Worm (Caenorhabditis elegans) whole organism, L4 larva: Measurements from ENCODE around the gene C08F8.6.

ENCODE experiments used
- F49E8.2 ChIP-seq: sonication (generic microtip); optimal IDR thresholded peaks from 2 replicates; lab custom pipeline; 2016; ENCODE audit warnings: missing compliant biosample characterization, mild to moderate bottlenecking, missing genetic modification characterization, borderline replicate concordance
- T26A8.4 ChIP-seq: fragments of 200-800 bp; sonication (Bioruptor generic); IDR thresholded peaks from 2 replicates; pipeline ENCODE4 v1.3.6; 2022; ENCODE audit warnings: missing genetic modification characterization, missing compliant biosample characterization
- Y105C5A.15 ChIP-seq: fragments of 200-800 bp; sonication (Bioruptor generic); IDR thresholded peaks from 2 replicates; pipeline ENCODE4 v1.3.6; 2022; ENCODE audit warnings: missing genetic modification characterization, missing compliant biosample characterization
- ZK546.5 ChIP-seq, 2 experiments: sonication (generic microtip); optimal IDR thresholded peaks; 2 replicates each; lab custom pipeline; 2017; ENCODE audit warnings: missing biosample characterization in 2 of 2, missing genetic modification characterization in 2 of 2
- ceh-20 ChIP-seq: fragments of 200-800 bp; sonication (Bioruptor generic); IDR thresholded peaks from 2 replicates; pipeline ENCODE4 v1.3.6; 2022; ENCODE audit warnings: missing genetic modification reagents, missing genetic modification characterization, missing compliant biosample characterization
- ceh-44 ChIP-seq: fragments of 200-800 bp; sonication (Bioruptor generic); IDR thresholded peaks from 2 replicates; pipeline ENCODE4 v1.3.6; 2022; ENCODE audit warnings: missing genetic modification reagents, missing genetic modification characterization, missing compliant biosample characterization
- cey-2 ChIP-seq: sonication (generic microtip); optimal IDR thresholded peaks from 3 replicates; lab custom pipeline; 2017; ENCODE audit warnings: missing genetic modification characterization, mild to moderate bottlenecking, missing compliant biosample characterization, antibody characterized with exemption, borderline replicate concordance; ENCODE audit not compliant: insufficient read depth
- daf-16 ChIP-seq, 3 experiments: sonication (generic microtip); optimal IDR thresholded peaks; 2 replicates each; lab custom pipeline; 2016 to 2017; ENCODE audit warnings: missing genetic modification characterization in 3 of 3, missing genetic modification reagents in 3 of 3, mild to moderate bottlenecking in 2 of 3, missing compliant biosample characterization in 2 of 3, missing biosample characterization in 1 of 3, moderate library complexity in 1 of 3
- dmd-6 ChIP-seq: fragments of 200-800 bp; sonication (Bioruptor generic); IDR thresholded peaks from 2 replicates; pipeline ENCODE4 v1.3.6; 2022; ENCODE audit warnings: missing genetic modification reagents, missing genetic modification characterization, missing compliant biosample characterization
- dmd-8 ChIP-seq: fragments of 200-800 bp; sonication (Bioruptor generic); IDR thresholded peaks from 2 replicates; pipeline ENCODE4 v1.3.6; 2022; ENCODE audit warnings: missing genetic modification characterization, missing compliant biosample characterization
- dpl-1 ChIP-seq: fragments of 150-350 bp; optimal IDR thresholded peaks from 2 replicates; lab custom pipeline; 2014; ENCODE audit warnings: missing biosample characterization, missing genetic modification reagents, missing genetic modification characterization
- dve-1 ChIP-seq: sonication (generic microtip); optimal IDR thresholded peaks from 2 replicates; lab custom pipeline; 2017; ENCODE audit warnings: antibody characterized with exemption, mild to moderate bottlenecking, missing genetic modification characterization, missing compliant biosample characterization; ENCODE audit not compliant: insufficient read depth
- fkh-10 ChIP-seq: fragments of 150-350 bp; optimal IDR thresholded peaks from 2 replicates; lab custom pipeline; 2014; ENCODE audit warnings: missing biosample characterization, missing genetic modification reagents, missing genetic modification characterization
- fos-1 ChIP-seq: fragments of 150-350 bp; optimal IDR thresholded peaks from 2 replicates; lab custom pipeline; 2014; ENCODE audit warnings: missing biosample characterization, missing genetic modification characterization
- hlh-11 ChIP-seq: fragments of 200-800 bp; sonication (Bioruptor generic); optimal IDR thresholded peaks from 2 replicates; lab custom pipeline; 2018; ENCODE audit warnings: mild to moderate bottlenecking, missing genetic modification characterization, missing compliant biosample characterization
- hlh-30 ChIP-seq: sonication (generic microtip); optimal IDR thresholded peaks from 2 replicates; lab custom pipeline; 2017; ENCODE audit warnings: antibody characterized with exemption, mild to moderate bottlenecking, missing genetic modification characterization, missing compliant biosample characterization; ENCODE audit not compliant: insufficient read depth
- hmg-1.1 ChIP-seq: fragments of 200-800 bp; sonication (Bioruptor generic); IDR thresholded peaks from 2 replicates; pipeline ENCODE4 v1.3.6; 2022; ENCODE audit warnings: missing genetic modification reagents, missing genetic modification characterization, missing compliant biosample characterization
- lin-38 ChIP-seq: fragments of 200-800 bp; sonication (Bioruptor generic); IDR thresholded peaks from 2 replicates; pipeline ENCODE4 v1.3.6; 2022; ENCODE audit warnings: missing genetic modification reagents, missing genetic modification characterization, missing compliant biosample characterization
- lsy-2 ChIP-seq, 2 experiments: fragments of 150-350 bp in 1 of 2; sonication (generic microtip) in 1 of 2; optimal IDR thresholded peaks; 2 replicates each; lab custom pipeline; 2014 to 2017; ENCODE audit warnings: missing biosample characterization in 2 of 2, missing genetic modification characterization in 2 of 2
- mep-1 ChIP-seq: fragments of 150-350 bp; sonication (generic microtip); optimal IDR thresholded peaks from 3 replicates; lab custom pipeline; 2014; ENCODE audit warnings: missing biosample characterization, missing genetic modification characterization
- mes-2 ChIP-seq: sonication (generic microtip); optimal IDR thresholded peaks from 2 replicates; lab custom pipeline; 2016; ENCODE audit warnings: missing genotype, mild to moderate bottlenecking, missing genetic modification characterization, missing compliant biosample characterization; ENCODE audit not compliant: poor library complexity, severe bottlenecking
- nhr-11 ChIP-seq: fragments of 150-350 bp; optimal IDR thresholded peaks from 2 replicates; lab custom pipeline; 2014; ENCODE audit warnings: missing biosample characterization, missing genetic modification characterization
- nhr-111 ChIP-seq: fragments of 200-800 bp; sonication (Bioruptor generic); optimal IDR thresholded peaks from 2 replicates; lab custom pipeline; 2018; ENCODE audit warnings: mild to moderate bottlenecking, missing genetic modification characterization, missing compliant biosample characterization
- nhr-237 ChIP-seq: sonication (generic microtip); optimal IDR thresholded peaks from 2 replicates; lab custom pipeline; 2017; ENCODE audit warnings: missing biosample characterization, missing genetic modification characterization
- nhr-42 ChIP-seq: fragments of 200-800 bp; sonication (Bioruptor generic); IDR thresholded peaks from 2 replicates; pipeline ENCODE4 v1.3.6; 2022; ENCODE audit warnings: missing genetic modification characterization, missing compliant biosample characterization
- nhr-6 ChIP-seq: fragments of 150-350 bp; optimal IDR thresholded peaks from 2 replicates; lab custom pipeline; 2014; ENCODE audit warnings: missing biosample characterization, missing genetic modification characterization
- nhr-77 ChIP-seq: fragments of 150-350 bp; optimal IDR thresholded peaks from 2 replicates; lab custom pipeline; 2014; ENCODE audit warnings: missing biosample characterization, missing genetic modification characterization
- php-3 ChIP-seq: fragments of 200-800 bp; sonication (Bioruptor generic); IDR thresholded peaks from 2 replicates; pipeline ENCODE4 v1.3.6; 2022; ENCODE audit warnings: missing genetic modification reagents, missing genetic modification characterization, missing compliant biosample characterization
- pqm-1 ChIP-seq: sonication (generic microtip); optimal IDR thresholded peaks from 2 replicates; lab custom pipeline; 2017; ENCODE audit warnings: missing biosample characterization, missing genetic modification characterization
- rbr-2 ChIP-seq: sonication (generic microtip); optimal IDR thresholded peaks from 2 replicates; lab custom pipeline; 2016; ENCODE audit warnings: missing genotype, missing genetic modification characterization, missing compliant biosample characterization
- skn-1 ChIP-seq: fragments of 150-350 bp; optimal IDR thresholded peaks from 2 replicates; lab custom pipeline; 2014; ENCODE audit warnings: missing biosample characterization, missing genetic modification characterization
- snpc-4 ChIP-seq: fragments of 150-350 bp; optimal IDR thresholded peaks from 2 replicates; lab custom pipeline; 2014; ENCODE audit warnings: missing biosample characterization, missing genetic modification characterization
- spr-3 ChIP-seq: fragments of 200-800 bp; sonication (Bioruptor generic); optimal IDR thresholded peaks from 2 replicates; lab custom pipeline; 2018; ENCODE audit warnings: mild to moderate bottlenecking, missing genetic modification characterization, missing compliant biosample characterization
- unc-62 ChIP-seq, 3 experiments: fragments of 150-350 bp in 1 of 3; sonication (generic microtip); optimal IDR thresholded peaks in 2 of 3; peaks in 1 of 3; 1 replicate in 1 of 3; 2 replicates in 2 of 3; lab custom pipeline; 2014 to 2017; ENCODE audit warnings: missing biosample characterization in 3 of 3, missing genetic modification characterization in 3 of 3, missing genetic modification reagents in 3 of 3, missing genotype in 1 of 3
- vab-7 ChIP-seq: fragments of 200-800 bp; sonication (Bioruptor generic); IDR thresholded peaks from 2 replicates; pipeline ENCODE4 v1.3.6; 2022; ENCODE audit warnings: missing genetic modification reagents, missing genetic modification characterization, missing compliant biosample characterization
- zag-1 ChIP-seq: fragments of 150-350 bp; optimal IDR thresholded peaks from 2 replicates; lab custom pipeline; 2014; ENCODE audit warnings: missing biosample characterization, missing genetic modification characterization
- zfp-2 ChIP-seq: sonication (generic microtip); optimal IDR thresholded peaks from 2 replicates; lab custom pipeline; 2016; ENCODE audit warnings: mild to moderate bottlenecking, missing genetic modification characterization, missing compliant biosample characterization
- zfp-3 ChIP-seq: fragments of 200-800 bp; sonication (Bioruptor generic); conservative IDR thresholded peaks from 2 replicates; pipeline ENCODE4 v1.3.6; 2022; ENCODE audit warnings: missing genetic modification reagents, missing genetic modification characterization, missing compliant biosample characterization

C08F8.6 gene

ce11 chrIV:11118837-11119491 lies 45.8 kb downstream of the C08F8.6 start, which contains the start of the genes imp-2 and enpl-1 (continued):
- peak; percentile 91 for TF ChIP-seq hmg-1.1 (GFP tag; lab: Robert Waterston, UW)
- peak; percentile 68 for TF ChIP-seq zag-1
- TF ChIP-seq Y105C5A.15, result no peak
- peak; percentile 68; the same call in 1 of the 2 replicates for TF ChIP-seq ceh-20 (GFP tag; lab: Robert Waterston, UW)
- TF ChIP-seq F49E8.2 (tag; lab: Kevin White, UChicago), result no peak
- peak; percentile 92 for TF ChIP-seq hlh-30 (tag; lab: Kevin White, UChicago)
- TF ChIP-seq nhr-11 (tag; lab: Kevin White, UChicago), result peak; percentile 83
- peak in 1 of 2 experiments; percentile 74 for TF ChIP-seq daf-16 (GFP tag; optimal IDR thresholded peaks at IDR 0.05; lab: Kevin White, UChicago)
- TF ChIP-seq daf-16 (tag; optimal IDR thresholded peaks at IDR 0.05; lab: Kevin White, UChicago), result peak; percentile 72
- peak; percentile 67 for TF ChIP-seq vab-7
- no peak for TF ChIP-seq cey-2 (tag; lab: Kevin White, UChicago)
- peak; percentile 80 for TF ChIP-seq lin-38 (GFP tag; lab: Robert Waterston, UW)
- TF ChIP-seq zfp-3, result 0 out of 2 replicates have a peak, but pooled peaks have one; percentile 13
- peak in 1 of 2 experiments; percentile 96 for TF ChIP-seq unc-62 (GFP tag; optimal IDR thresholded peaks at IDR 0.05 in 1 of 2; lab: Kevin White, UChicago)
- no peak for TF ChIP-seq unc-62 (tag; optimal IDR thresholded peaks at IDR 0.05; lab: Kevin White, UChicago)
- TF ChIP-seq nhr-237 (tag; lab: Kevin White, UChicago), result no peak
- TF ChIP-seq nhr-111 (GFP tag; lab: Kevin White, UChicago), result no peak
- peak; percentile 83 for TF ChIP-seq nhr-6 (tag; lab: Kevin White, UChicago)
- no peak for TF ChIP-seq skn-1 (tag; lab: Kevin White, UChicago)
- peak; percentile 77 for TF ChIP-seq nhr-77 (tag; lab: Kevin White, UChicago)
- TF ChIP-seq php-3 (GFP tag; lab: Robert Waterston, UW), result peak; percentile 69; the same call in 1 of the 2 replicates
- peak; percentile 64 for TF ChIP-seq pqm-1 (tag; lab: Kevin White, UChicago)
- TF ChIP-seq snpc-4 (tag; lab: Kevin White, UChicago), result no peak
- TF ChIP-seq lsy-2 (tag; optimal IDR thresholded peaks at IDR 0.05; lab: Kevin White, UChicago), result peak; percentile 85 to 96
- no peak for TF ChIP-seq fos-1
- peak; percentile 85 for TF ChIP-seq fkh-10 (GFP tag; lab: Kevin White, UChicago)
- TF ChIP-seq dpl-1 (GFP tag; lab: Kevin White, UChicago), result peak; percentile 78
- TF ChIP-seq mep-1 (tag; lab: Kevin White, UChicago), result peak; percentile 96
- TF ChIP-seq hlh-11 (tag; lab: Kevin White, UChicago), result peak; percentile 96
- TF ChIP-seq ceh-44, result no peak
- TF ChIP-seq dmd-8 (GFP tag; lab: Robert Waterston, UW), result 0 out of 2 replicates have a peak, but pooled peaks have one; percentile 53
- peak; percentile 83 for TF ChIP-seq mes-2 (tag; lab: Kevin White, UChicago)
- peak; percentile 93 for TF ChIP-seq dve-1 (tag; lab: Kevin White, UChicago)
- TF ChIP-seq nhr-42 (GFP tag; lab: Robert Waterston, UW), result peak; percentile 58; the same call in 1 of the 2 replicates
- TF ChIP-seq spr-3 (GFP tag; lab: Kevin White, UChicago), result peak; percentile 11
- peak in 1 of 2 experiments; percentile 44 for TF ChIP-seq ZK546.5 (tag; optimal IDR thresholded peaks at IDR 0.05; lab: Kevin White, UChicago)
- peak; percentile 90 for TF ChIP-seq rbr-2 (tag; lab: Kevin White, UChicago)
- TF ChIP-seq T26A8.4 (GFP tag; lab: Robert Waterston, UW), result peak; percentile 89
- TF ChIP-seq dmd-6 (GFP tag; lab: Robert Waterston, UW), result peak; percentile 88
- peak; percentile 16 for TF ChIP-seq zfp-2 (tag; lab: Kevin White, UChicago)
